Worm (Caenorhabditis elegans): ENCODE data around the gene rfth-1.

ce11 chrIV:4545818-4546217, 34.7 kb upstream of the rfth-1 start, which contains the start of gene ZK185.5:
- no peak for TF ChIP-seq unc-130 (GFP tag; optimal IDR thresholded peaks at IDR 0.05)
- TF ChIP-seq mep-1 (tag; optimal IDR thresholded peaks at IDR 0.05): no peak
- no peak for TF ChIP-seq lir-3 (tag; optimal IDR thresholded peaks at IDR 0.05)
- TF ChIP-seq attf-4 (tag; optimal IDR thresholded peaks at IDR 0.05): no peak
- TF ChIP-seq pha-4 (GFP tag; IDR thresholded peaks at IDR 0.05): no peak
- no peak for TF ChIP-seq pha-4 (tag; optimal IDR thresholded peaks at IDR 0.05)
- no peak for TF ChIP-seq ZK546.5 (tag; optimal IDR thresholded peaks at IDR 0.05)
- TF ChIP-seq skn-1 (tag; optimal IDR thresholded peaks at IDR 0.05): no peak
- TF ChIP-seq lin-39 (tag; optimal IDR thresholded peaks at IDR 0.05): no peak
- TF ChIP-seq mdl-1 (tag; optimal IDR thresholded peaks at IDR 0.05): no peak
- TF ChIP-seq unc-39 (tag; optimal IDR thresholded peaks at IDR 0.05): no peak
